Worm (Caenorhabditis elegans) whole organism, young adult: ENCODE measurements around the gene C53C11.4.

Experiments
- bed-1 ChIP-seq: fragments of 200-800 bp; sonication (Bioruptor generic); IDR thresholded peaks from 2 replicates; pipeline ENCODE4 v1.3.6; 2022; ENCODE audit warnings: missing genetic modification reagents, missing genetic modification characterization, missing compliant biosample characterization
- let-607 ChIP-seq, 2 experiments: fragments of 200-800 bp in 1 of 2; sonication (Bioruptor generic) in 1 of 2; sonication (generic microtip) in 1 of 2; optimal IDR thresholded peaks; 2 replicates each; lab custom pipeline; 2016 to 2018; ENCODE audit warnings: mild to moderate bottlenecking in 2 of 2, missing compliant biosample characterization in 2 of 2, missing genetic modification characterization in 2 of 2, moderate library complexity in 2 of 2, missing genotype in 1 of 2
- lin-40 ChIP-seq: sonication (generic microtip); optimal IDR thresholded peaks from 2 replicates; lab custom pipeline; 2016; ENCODE audit warnings: missing genetic modification characterization, mild to moderate bottlenecking, missing compliant biosample characterization, missing genotype, missing genetic modification reagents
- lir-1 ChIP-seq: fragments of 200-800 bp; sonication (Bioruptor generic); conservative IDR thresholded peaks from 2 replicates; pipeline ENCODE4 v1.3.6; 2022; ENCODE audit warnings: missing genetic modification reagents, missing genetic modification characterization, missing compliant biosample characterization
- mxl-1 ChIP-seq: sonication (generic microtip); optimal IDR thresholded peaks from 2 replicates; lab custom pipeline; 2016; ENCODE audit warnings: missing genetic modification characterization, missing compliant biosample characterization

Gene C53C11.4

ce11 chrX:17359452-17359851 lies 48.7 kb downstream of the C53C11.4 start, which contains the start of gene npr-36:
Gene npr-36, plus strand, starts transcription at chrX:17359752.
- no peak for TF ChIP-seq lin-40 (tag; lab: Kevin White, UChicago)
- TF ChIP-seq lir-1 = no peak
- TF ChIP-seq mxl-1 (tag; lab: Kevin White, UChicago) = no peak
- no peak for TF ChIP-seq bed-1 (GFP tag; lab: Robert Waterston, UW)
- no peak for TF ChIP-seq let-607 (tag; optimal IDR thresholded peaks at IDR 0.05; lab: Kevin White, UChicago)
